Worm (Caenorhabditis elegans): ENCODE data around the gene nep-16.

DNA sequence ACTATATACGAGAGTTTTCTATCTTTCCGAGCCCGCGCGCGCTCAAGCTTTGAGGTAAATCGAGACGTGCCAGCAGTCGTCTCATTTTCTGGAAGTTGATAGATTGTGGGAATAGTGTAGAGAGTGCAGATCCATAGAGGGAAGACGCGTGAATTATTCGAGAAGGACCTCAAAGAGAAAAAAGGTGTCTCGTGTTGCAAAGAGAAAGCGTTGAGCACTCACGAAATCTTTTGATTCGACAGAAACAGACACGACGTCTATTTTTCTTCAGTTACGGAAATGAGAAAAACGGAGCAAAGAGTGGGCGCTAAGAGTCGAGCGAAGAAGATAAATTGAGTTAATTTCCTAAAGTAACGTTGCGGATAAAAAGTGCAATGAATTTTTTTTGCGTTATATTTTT lies 17.8 kb downstream of the nep-16 start:
- no peak for TF ChIP-seq dao-5 (tag; optimal IDR thresholded peaks at IDR 0.05)
- no peak for TF ChIP-seq W03F9.2 (tag; optimal IDR thresholded peaks at IDR 0.05)
- TF ChIP-seq him-1 (tag; optimal IDR thresholded peaks at IDR 0.05), result peak; percentile 66
